Worm (Caenorhabditis elegans) whole organism, late embryonic: ENCODE measurements around the gene C11D2.4.

Source experiments
- sdc-2 ChIP-seq: sonication (generic microtip); optimal IDR thresholded peaks from 2 replicates; lab custom pipeline; 2016; ENCODE audit warnings: missing genotype, missing genetic modification characterization, missing compliant biosample characterization
- unc-55 ChIP-seq: sonication (generic microtip); optimal IDR thresholded peaks from 2 replicates; lab custom pipeline; 2017; ENCODE audit warnings: missing biosample characterization, missing genetic modification reagents, missing genetic modification characterization

DNA sequence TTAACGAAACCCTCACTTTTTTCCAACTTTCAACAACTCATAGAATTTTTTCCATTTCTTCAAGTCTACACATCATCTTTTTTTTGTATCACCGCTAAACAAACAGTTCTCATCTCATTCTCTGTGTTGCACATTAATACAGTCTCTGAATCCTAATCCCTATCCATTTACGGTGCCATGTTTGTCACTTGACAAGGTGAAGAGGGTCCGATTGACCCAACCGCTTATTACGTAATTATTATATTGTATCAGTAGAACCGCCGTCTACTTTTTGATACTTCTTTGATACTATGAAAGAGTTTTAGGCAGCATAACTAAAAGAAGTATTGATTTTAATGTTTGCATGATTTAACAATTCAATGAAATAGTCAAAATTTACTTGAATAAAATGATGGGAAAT, 22.1 kb downstream of the C11D2.4 start:
- TF ChIP-seq sdc-2 (tag; lab: Kevin White, UChicago) (no peak), unc-55 (no peak)
